Fruit fly (Drosophila melanogaster) whole organism, embryonic: ENCODE results near the gene abs.

ENCODE experiments used
- Adf1 ChIP-seq: fragments of 200-800 bp; sonication (Bioruptor generic); IDR thresholded peaks from 2 replicates; pipeline ENCODE4 v1.3.6; 2022; ENCODE audit warnings: missing biosample characterization, missing genetic modification characterization
- Antp ChIP-seq: fragments of 200-800 bp; sonication (Bioruptor generic); optimal IDR thresholded peaks from 3 replicates; lab custom pipeline; 2016; ENCODE audit warnings: missing biosample characterization, missing genetic modification characterization
- Asciz ChIP-seq: fragments of 200-800 bp; sonication (Bioruptor generic); optimal IDR thresholded peaks from 2 replicates; lab custom pipeline; 2017; ENCODE audit warnings: missing biosample characterization, mild to moderate bottlenecking, missing genetic modification characterization, missing genetic modification reagents
- BEAF-32 ChIP-seq: fragments of 200-800 bp; sonication (Bioruptor generic); optimal IDR thresholded peaks from 3 replicates; lab custom pipeline; 2017; ENCODE audit warnings: missing biosample characterization, missing genetic modification characterization, mild to moderate bottlenecking, moderate library complexity, missing genetic modification reagents
- CG10267 ChIP-seq: fragments of 200-800 bp; sonication (Bioruptor generic); optimal IDR thresholded peaks from 2 replicates; lab custom pipeline; 2018; ENCODE audit warnings: missing biosample characterization, mild to moderate bottlenecking, missing genetic modification characterization, moderate library complexity
- CG11093 ChIP-seq: fragments of 200-800 bp; sonication (Bioruptor generic); IDR thresholded peaks from 3 replicates; pipeline ENCODE4 v1.3.6; 2022; ENCODE audit warnings: missing biosample characterization, missing genetic modification characterization
- CG12391 ChIP-seq: fragments of 200-800 bp; sonication (Bioruptor generic); optimal IDR thresholded peaks from 3 replicates; lab custom pipeline; 2018; ENCODE audit warnings: missing biosample characterization, mild to moderate bottlenecking, missing genetic modification characterization, moderate library complexity
- CG12744 ChIP-seq: fragments of 200-800 bp; sonication (Bioruptor generic); optimal IDR thresholded peaks from 2 replicates; lab custom pipeline; 2016; ENCODE audit warnings: missing biosample characterization, missing genetic modification characterization
- CG12942 ChIP-seq: fragments of 200-800 bp; sonication (Bioruptor generic); optimal IDR thresholded peaks from 3 replicates; lab custom pipeline; 2016; ENCODE audit warnings: missing biosample characterization, missing genetic modification characterization
- CG13775 ChIP-seq: fragments of 200-800 bp; sonication (Bioruptor generic); optimal IDR thresholded peaks from 3 replicates; lab custom pipeline; 2017; ENCODE audit warnings: missing biosample characterization, mild to moderate bottlenecking, missing genetic modification characterization
- CG14014 ChIP-seq: fragments of 200-800 bp; sonication (Bioruptor generic); IDR thresholded peaks from 2 replicates; pipeline ENCODE4 v1.3.6; 2022; ENCODE audit warnings: missing biosample characterization, missing genetic modification characterization
- CG15269 ChIP-seq: fragments of 200-800 bp; sonication (Bioruptor generic); optimal IDR thresholded peaks from 2 replicates; lab custom pipeline; 2018; ENCODE audit warnings: missing biosample characterization, mild to moderate bottlenecking, missing genetic modification characterization, moderate library complexity
- CG17186 ChIP-seq: fragments of 200-800 bp; sonication (Bioruptor generic); optimal IDR thresholded peaks from 3 replicates; lab custom pipeline; 2017; ENCODE audit warnings: missing biosample characterization, missing genetic modification reagents, missing genetic modification characterization
- CG17912 ChIP-seq: fragments of 200-800 bp; sonication (Bioruptor generic); optimal IDR thresholded peaks from 2 replicates; lab custom pipeline; 2018; ENCODE audit warnings: missing biosample characterization, mild to moderate bottlenecking, missing genetic modification characterization
- CG18011 ChIP-seq: fragments of 200-800 bp; sonication (Bioruptor generic); optimal IDR thresholded peaks from 2 replicates; lab custom pipeline; 2017; ENCODE audit warnings: missing biosample characterization, missing genetic modification characterization, mild to moderate bottlenecking, moderate library complexity, missing genotype
- CG2116 ChIP-seq: fragments of 200-800 bp; sonication (Bioruptor generic); optimal IDR thresholded peaks from 3 replicates; lab custom pipeline; 2018; ENCODE audit warnings: missing biosample characterization, mild to moderate bottlenecking, missing genetic modification characterization
- CG2199 ChIP-seq: fragments of 200-800 bp; sonication (Bioruptor generic); IDR thresholded peaks from 3 replicates; pipeline ENCODE4 v1.3.6; 2022; ENCODE audit warnings: missing biosample characterization, missing genetic modification characterization
- CG2875 ChIP-seq: fragments of 200-800 bp; sonication (Bioruptor generic); optimal IDR thresholded peaks from 2 replicates; lab custom pipeline; 2017; ENCODE audit warnings: missing biosample characterization, mild to moderate bottlenecking, missing genetic modification characterization, missing genetic modification reagents
- CG42726 ChIP-seq: fragments of 200-800 bp; sonication (Bioruptor generic); IDR thresholded peaks from 2 replicates; pipeline ENCODE4 v1.3.6; 2022; ENCODE audit warnings: missing biosample characterization, missing genetic modification characterization; ENCODE audit not compliant: partially characterized antibody
- CG4820 ChIP-seq: fragments of 200-800 bp; sonication (Bioruptor generic); optimal IDR thresholded peaks from 3 replicates; lab custom pipeline; 2016; ENCODE audit warnings: missing biosample characterization, missing genetic modification characterization
- CG6791 ChIP-seq: fragments of 200-800 bp; sonication (Bioruptor generic); IDR thresholded peaks from 3 replicates; pipeline ENCODE4 v1.3.6; 2022; ENCODE audit warnings: missing biosample characterization, missing genetic modification characterization; ENCODE audit not compliant: partially characterized antibody
- CG7963 ChIP-seq: fragments of 200-800 bp; sonication (Bioruptor generic); IDR thresholded peaks from 3 replicates; pipeline ENCODE4 v1.3.6; 2022; ENCODE audit warnings: missing biosample characterization, missing genetic modification characterization; ENCODE audit not compliant: partially characterized antibody
- CG8388 ChIP-seq: fragments of 200-800 bp; sonication (Bioruptor generic); optimal IDR thresholded peaks from 2 replicates; lab custom pipeline; 2019; ENCODE audit warnings: missing biosample characterization, mild to moderate bottlenecking, missing genetic modification characterization, moderate library complexity
- CTCF ChIP-seq: fragments of 200-800 bp; sonication (Bioruptor generic); optimal IDR thresholded peaks from 2 replicates; lab custom pipeline; 2017; ENCODE audit warnings: missing biosample characterization, mild to moderate bottlenecking, missing genetic modification characterization, moderate library complexity
- Dek ChIP-seq: fragments of 200-800 bp; sonication (Bioruptor generic); optimal IDR thresholded peaks from 3 replicates; lab custom pipeline; 2019; ENCODE audit warnings: missing biosample characterization, mild to moderate bottlenecking, missing genetic modification characterization, moderate library complexity
- Ets65A ChIP-seq: fragments of 200-800 bp; sonication (Bioruptor generic); peaks from one replicate; lab custom pipeline; 2016; ENCODE audit warnings: missing biosample characterization, missing genetic modification characterization
- Hsf ChIP-seq: fragments of 200-800 bp; sonication (Bioruptor generic); optimal IDR thresholded peaks from 3 replicates; lab custom pipeline; 2016; ENCODE audit warnings: missing biosample characterization, missing genetic modification characterization
- MBD-R2 ChIP-seq: fragments of 200-800 bp; sonication (Bioruptor generic); IDR thresholded peaks from 2 replicates; pipeline ENCODE4 v1.3.6; 2022; ENCODE audit warnings: missing biosample characterization, missing genetic modification characterization
- MTF-1 ChIP-seq: fragments of 200-800 bp; sonication (Bioruptor generic); optimal IDR thresholded peaks from 2 replicates; lab custom pipeline; 2018; ENCODE audit warnings: missing biosample characterization, mild to moderate bottlenecking, missing genetic modification characterization, borderline replicate concordance
- Myb ChIP-seq: fragments of 200-800 bp; sonication (Bioruptor generic); optimal IDR thresholded peaks from 2 replicates; lab custom pipeline; 2016; ENCODE audit warnings: missing biosample characterization, missing genetic modification characterization
- Sox102F ChIP-seq: fragments of 200-800 bp; sonication (Bioruptor generic); optimal IDR thresholded peaks from 2 replicates; lab custom pipeline; 2018; ENCODE audit warnings: missing biosample characterization, mild to moderate bottlenecking, missing genetic modification characterization, moderate library complexity
- Spps ChIP-seq: fragments of 200-800 bp; sonication (Bioruptor generic); optimal IDR thresholded peaks from 2 replicates; lab custom pipeline; 2018; ENCODE audit warnings: missing biosample characterization, mild to moderate bottlenecking, missing genetic modification characterization
- Ssrp ChIP-seq: fragments of 200-800 bp; sonication (Bioruptor generic); optimal IDR thresholded peaks from 2 replicates; lab custom pipeline; 2018; ENCODE audit warnings: missing biosample characterization, mild to moderate bottlenecking, missing genetic modification characterization, moderate library complexity
- Tbp ChIP-seq: fragments of >200 bp; optimal IDR thresholded peaks from 2 replicates; lab custom pipeline; 2018; ENCODE audit warnings: missing biosample characterization, missing genetic modification characterization
- YL-1 ChIP-seq: fragments of 200-800 bp; sonication (Bioruptor generic); optimal IDR thresholded peaks from 3 replicates; lab custom pipeline; 2017; ENCODE audit warnings: missing biosample characterization, mild to moderate bottlenecking, missing genetic modification characterization
- ab ChIP-seq: fragments of 200-800 bp; sonication (Bioruptor generic); optimal IDR thresholded peaks from 2 replicates; lab custom pipeline; 2016; ENCODE audit warnings: missing biosample characterization, missing genetic modification characterization
- al ChIP-seq: fragments of 200-800 bp; sonication (Bioruptor generic); IDR thresholded peaks from 2 replicates; pipeline ENCODE4 v1.3.6; 2022; ENCODE audit warnings: missing biosample characterization, missing genetic modification characterization
- da ChIP-seq: fragments of 200-800 bp; sonication (Bioruptor generic); optimal IDR thresholded peaks from 2 replicates; lab custom pipeline; 2016; ENCODE audit warnings: missing biosample characterization, missing genetic modification characterization
- dmrt11E ChIP-seq: fragments of 200-800 bp; sonication (Bioruptor generic); optimal IDR thresholded peaks from 3 replicates; lab custom pipeline; 2018; ENCODE audit warnings: missing biosample characterization, mild to moderate bottlenecking, missing genetic modification characterization, moderate library complexity
- emc ChIP-seq: fragments of 200-800 bp; sonication (Bioruptor generic); optimal IDR thresholded peaks from 2 replicates; lab custom pipeline; 2016; ENCODE audit warnings: missing biosample characterization, missing genetic modification characterization
- grau ChIP-seq: fragments of 200-800 bp; optimal IDR thresholded peaks from 3 replicates; lab custom pipeline; 2019; ENCODE audit warnings: missing biosample characterization, mild to moderate bottlenecking, missing genetic modification characterization, moderate library complexity
- gro ChIP-seq: fragments of 200-800 bp; sonication (Bioruptor generic); optimal IDR thresholded peaks from 2 replicates; lab custom pipeline; 2016; ENCODE audit warnings: missing biosample characterization, missing genetic modification characterization
- lmd ChIP-seq: fragments of 200-800 bp; sonication (Bioruptor generic); IDR thresholded peaks from 2 replicates; pipeline ENCODE4 v1.3.6; 2022; ENCODE audit warnings: missing biosample characterization, missing genetic modification characterization
- oc ChIP-seq: fragments of 200-800 bp; sonication (Bioruptor generic); optimal IDR thresholded peaks from 2 replicates; lab custom pipeline; 2018; ENCODE audit warnings: missing biosample characterization, mild to moderate bottlenecking, missing genetic modification characterization, moderate library complexity
- p53 ChIP-seq: fragments of 200-800 bp; sonication (Bioruptor generic); optimal IDR thresholded peaks from 2 replicates; lab custom pipeline; 2016; ENCODE audit warnings: missing biosample characterization, missing genetic modification characterization
- sna ChIP-seq: fragments of 200-800 bp; sonication (Bioruptor generic); IDR thresholded peaks from 2 replicates; pipeline ENCODE4 v1.3.6; 2022; ENCODE audit warnings: missing biosample characterization, missing genetic modification characterization; ENCODE audit not compliant: partially characterized antibody
- stwl ChIP-seq: fragments of 200-800 bp; sonication (Bioruptor generic); optimal IDR thresholded peaks from 3 replicates; lab custom pipeline; 2018; ENCODE audit warnings: missing biosample characterization, mild to moderate bottlenecking, missing genetic modification characterization, moderate library complexity
- sug ChIP-seq: fragments of 200-800 bp; optimal IDR thresholded peaks from 2 replicates; lab custom pipeline; 2019; ENCODE audit warnings: missing biosample characterization, mild to moderate bottlenecking, missing genetic modification characterization, moderate library complexity
- trem ChIP-seq: fragments of 200-800 bp; optimal IDR thresholded peaks from 3 replicates; lab custom pipeline; 2019; ENCODE audit warnings: missing biosample characterization, mild to moderate bottlenecking, missing genetic modification characterization, moderate library complexity
- zen ChIP-seq: fragments of 200-800 bp; sonication (Bioruptor generic); optimal IDR thresholded peaks from 3 replicates; lab custom pipeline; 2018; ENCODE audit warnings: missing biosample characterization, mild to moderate bottlenecking, missing genetic modification characterization, moderate library complexity
- zf30C ChIP-seq: fragments of 200-800 bp; sonication (Bioruptor generic); optimal IDR thresholded peaks from 3 replicates; lab custom pipeline; 2018; ENCODE audit warnings: missing biosample characterization, mild to moderate bottlenecking, missing genetic modification characterization

The abs gene

dm6 chr3R:4220780-4221179, 12.1 kb upstream of the abs start (continued):
- TF ChIP-seq zf30C (GFP tag; lab: Kevin White, UChicago), result no peak
- TF ChIP-seq MBD-R2 (GFP tag; lab: Robert Waterston, UW), result peak; percentile 93
- TF ChIP-seq grau (tag; lab: Kevin White, UChicago), result peak; percentile 45
- TF ChIP-seq CG18011, result peak; percentile 20
- peak; percentile 98 for TF ChIP-seq BEAF-32
- peak; percentile 58 for TF ChIP-seq stwl (tag; lab: Kevin White, UChicago)
- peak; percentile 65 for TF ChIP-seq Myb (GFP tag; lab: Kevin White, UChicago)
- TF ChIP-seq Ssrp, result no peak
- TF ChIP-seq zen (tag; lab: Kevin White, UChicago), result peak; percentile 35
- TF ChIP-seq CG13775 (GFP tag; lab: Kevin White, UChicago), result peak; percentile 25
- TF ChIP-seq ab (GFP tag; lab: Kevin White, UChicago), result no peak
- TF ChIP-seq CG12942 (GFP tag; lab: Kevin White, UChicago), result peak; percentile 12
- TF ChIP-seq dmrt11E, result no peak
- no peak for TF ChIP-seq MTF-1
- TF ChIP-seq CG12744 (GFP tag; lab: Kevin White, UChicago), result no peak
- 0 out of 2 replicates have a peak, but pooled peaks have one; percentile 10 for TF ChIP-seq al
- no peak for TF ChIP-seq Sox102F (GFP tag; lab: Kevin White, UChicago)
- no peak for TF ChIP-seq CG2875
- no peak for TF ChIP-seq p53 (GFP tag; lab: Kevin White, UChicago)
- TF ChIP-seq CG2199 (GFP tag; lab: Robert Waterston, UW), result 0 out of 3 replicates have a peak, but pooled peaks have one; percentile 76
- TF ChIP-seq Adf1 (GFP tag; lab: Robert Waterston, UW), result peak; percentile 56
- no peak for TF ChIP-seq Tbp (GFP tag; lab: Kevin White, UChicago)
- TF ChIP-seq CG8388, result no peak
- peak; percentile 30 for TF ChIP-seq emc (GFP tag; lab: Kevin White, UChicago)
- TF ChIP-seq CG6791 (GFP tag; lab: Robert Waterston, UW), result peak; percentile 99
- TF ChIP-seq CTCF (GFP tag; lab: Kevin White, UChicago), result peak; percentile 68
- TF ChIP-seq CG10267 (tag; lab: Kevin White, UChicago), result peak; percentile 45
- no peak for TF ChIP-seq Asciz (GFP tag; lab: Kevin White, UChicago)
- peak; percentile 69 for TF ChIP-seq trem (tag; lab: Kevin White, UChicago)
- TF ChIP-seq CG42726 (GFP tag; lab: Robert Waterston, UW), result peak; percentile 98
- TF ChIP-seq Dek (tag; lab: Kevin White, UChicago), result peak; percentile 45
- peak; percentile 37; the same call in 1 of the 2 replicates for TF ChIP-seq lmd (GFP tag; lab: Robert Waterston, UW)
- peak; percentile 47 for TF ChIP-seq gro (GFP tag; lab: Kevin White, UChicago)
- TF ChIP-seq Spps, result no peak
- TF ChIP-seq CG4820 (GFP tag; lab: Kevin White, UChicago), result no peak
- no peak for TF ChIP-seq CG15269 (tag; lab: Kevin White, UChicago)
- peak; percentile 86 for TF ChIP-seq CG2116 (GFP tag; lab: Kevin White, UChicago)
- TF ChIP-seq CG17912, result no peak
- peak; percentile 87 for TF ChIP-seq Ets65A
- peak; percentile 94 for TF ChIP-seq CG17186
- TF ChIP-seq sug, result peak; percentile 52
- peak; percentile 36 for TF ChIP-seq Antp
- peak; percentile 97 for TF ChIP-seq CG7963 (GFP tag; lab: Robert Waterston, UW)
- TF ChIP-seq CG14014 (GFP tag; lab: Robert Waterston, UW), result no peak
- TF ChIP-seq Hsf (GFP tag; lab: Kevin White, UChicago), result peak; percentile 54
- peak; percentile 87 for TF ChIP-seq YL-1 (GFP tag; lab: Kevin White, UChicago)
- no peak for TF ChIP-seq CG11093 (GFP tag; lab: Robert Waterston, UW)
- peak; percentile 96 for TF ChIP-seq sna (GFP tag; lab: Robert Waterston, UW)
- no peak for TF ChIP-seq da (GFP tag; lab: Kevin White, UChicago)
- no peak for TF ChIP-seq CG12391 (tag; lab: Kevin White, UChicago)
- TF ChIP-seq oc (tag; lab: Kevin White, UChicago), result no peak
